Worm (Caenorhabditis elegans) whole organism, L1 larva: Measurements from ENCODE around the gene F52E1.3.

ENCODE experiments used
- alr-1 ChIP-seq: fragments of 200-800 bp; sonication (Bioruptor generic); optimal IDR thresholded peaks from 2 replicates; lab custom pipeline; 2018; ENCODE audit warnings: borderline replicate concordance, mild to moderate bottlenecking, missing genetic modification characterization, missing compliant biosample characterization
- aly-2 ChIP-seq: fragments of 150-350 bp; optimal IDR thresholded peaks from 2 replicates; lab custom pipeline; 2014; ENCODE audit warnings: missing biosample characterization, missing genetic modification characterization
- ceh-63 ChIP-seq: fragments of 200-800 bp; sonication (Bioruptor generic); optimal IDR thresholded peaks from 2 replicates; lab custom pipeline; 2018; ENCODE audit warnings: mild to moderate bottlenecking, missing genetic modification characterization, missing compliant biosample characterization
- ceh-8 ChIP-seq: fragments of 200-800 bp; sonication (Bioruptor generic); optimal IDR thresholded peaks from 2 replicates; lab custom pipeline; 2018; ENCODE audit warnings: mild to moderate bottlenecking, missing genetic modification characterization, moderate library complexity, missing compliant biosample characterization
- efl-1 ChIP-seq, 4 experiments: fragments of 150-350 bp; optimal IDR thresholded peaks in 3 of 4; peaks in 1 of 4; 1 replicate in 1 of 4; 2 replicates in 3 of 4; lab custom pipeline; 2014; ENCODE audit warnings: missing biosample characterization in 2 of 4, missing genetic modification characterization in 2 of 4, missing genetic modification reagents in 2 of 4
- isw-1 ChIP-seq: fragments of 200-800 bp; sonication (Bioruptor generic); IDR thresholded peaks from 2 replicates; pipeline ENCODE4 v1.3.6; 2022; ENCODE audit warnings: missing genetic modification characterization, missing compliant biosample characterization
- mdl-1 ChIP-seq, 2 experiments: fragments of 150-350 bp; optimal IDR thresholded peaks; 2 replicates each; lab custom pipeline; 2014 to 2017; ENCODE audit warnings: missing biosample characterization in 2 of 2, missing genetic modification characterization in 2 of 2, inconsistent platforms in 1 of 2
- nhr-77 ChIP-seq: fragments of 150-350 bp; optimal IDR thresholded peaks from 2 replicates; lab custom pipeline; 2014; ENCODE audit warnings: missing biosample characterization, missing genetic modification characterization
- pqm-1 ChIP-seq: sonication (generic microtip); optimal IDR thresholded peaks from 3 replicates; lab custom pipeline; 2017; ENCODE audit warnings: missing biosample characterization, missing genetic modification characterization
- rnt-1 ChIP-seq: sonication (generic microtip); optimal IDR thresholded peaks from 2 replicates; lab custom pipeline; 2016; ENCODE audit warnings: mild to moderate bottlenecking, missing genetic modification characterization, moderate library complexity, missing compliant biosample characterization
- sox-4 ChIP-seq: sonication (generic microtip); optimal IDR thresholded peaks from 2 replicates; lab custom pipeline; 2016; ENCODE audit warnings: missing genetic modification characterization, missing compliant biosample characterization
- zag-1 ChIP-seq: fragments of 150-350 bp; optimal IDR thresholded peaks from 2 replicates; lab custom pipeline; 2014; ENCODE audit warnings: missing biosample characterization, missing genetic modification characterization

DNA sequence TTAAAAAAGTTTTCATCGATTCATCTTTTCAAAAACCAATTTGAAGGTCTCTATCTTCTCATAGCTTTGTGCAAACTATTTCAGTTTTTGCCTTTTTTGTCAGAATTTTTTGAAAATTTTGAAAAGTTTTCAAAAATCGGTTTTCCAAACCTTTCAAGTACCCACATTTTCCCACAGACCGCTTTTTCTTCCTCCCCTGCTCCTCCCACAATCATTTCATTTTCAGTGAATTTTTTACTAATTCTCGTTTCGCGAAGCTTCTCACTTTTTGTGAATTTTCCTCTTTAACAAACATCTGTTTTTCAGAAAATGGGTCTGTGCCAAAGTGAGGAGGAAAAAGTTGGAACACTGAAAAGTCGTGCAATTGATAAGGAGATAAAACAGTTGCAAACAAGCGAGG, 23.9 kb upstream of the F52E1.3 start, which contains the start of gene gpa-2:
- TF ChIP-seq alr-1 (tag; lab: Kevin White, UChicago) (no peak), zag-1 (no peak), isw-1 (GFP tag; lab: Robert Waterston, UW) (no peak), aly-2 (tag; lab: Kevin White, UChicago) (no peak), ceh-63 (no peak), rnt-1 (tag; lab: Kevin White, UChicago) (no peak), nhr-77 (tag; lab: Kevin White, UChicago) (no peak), efl-1 (optimal IDR thresholded peaks at IDR 0.05; lab: Kevin White, UChicago) (no peak), efl-1 (GFP tag; optimal IDR thresholded peaks at IDR 0.05 in 1 of 2; lab: Kevin White, UChicago) (no peak), mdl-1 (tag; optimal IDR thresholded peaks at IDR 0.05; lab: Kevin White, UChicago) (no peak), ceh-8 (GFP tag; lab: Kevin White, UChicago) (no peak), sox-4 (tag; lab: Kevin White, UChicago) (no peak), pqm-1 (tag; lab: Kevin White, UChicago) (no peak)
